Worm (Caenorhabditis elegans) whole organism, young adult: ENCODE measurements around the gene C03G6.6.

Experiments
- F55B11.4 ChIP-seq: sonication (generic microtip); optimal IDR thresholded peaks from 2 replicates; lab custom pipeline; 2016; ENCODE audit warnings: missing compliant biosample characterization, missing genetic modification characterization, borderline replicate concordance; ENCODE audit not compliant: insufficient read depth
- Y53F4B.3 ChIP-seq: fragments of 200-800 bp; sonication (Bioruptor generic); IDR thresholded peaks from 2 replicates; pipeline ENCODE4 v1.3.6; 2022; ENCODE audit warnings: missing genetic modification reagents, missing genetic modification characterization, missing compliant biosample characterization
- ceh-27 ChIP-seq: fragments of 200-800 bp; sonication (Bioruptor generic); optimal IDR thresholded peaks from 2 replicates; lab custom pipeline; 2018; ENCODE audit warnings: mild to moderate bottlenecking, missing genetic modification characterization, moderate library complexity, missing compliant biosample characterization
- ceh-91 ChIP-seq: fragments of 200-800 bp; sonication (Bioruptor generic); IDR thresholded peaks from 2 replicates; pipeline ENCODE4 v1.3.6; 2022; ENCODE audit warnings: missing genetic modification reagents, missing genetic modification characterization, missing compliant biosample characterization
- chd-7 ChIP-seq: sonication (generic microtip); optimal IDR thresholded peaks from 2 replicates; lab custom pipeline; 2016; ENCODE audit warnings: mild to moderate bottlenecking, missing genetic modification characterization, moderate library complexity, missing compliant biosample characterization
- hmg-1.2 ChIP-seq: fragments of 200-800 bp; sonication (Bioruptor generic); IDR thresholded peaks from 2 replicates; pipeline ENCODE4 v1.3.6; 2022; ENCODE audit warnings: missing genetic modification reagents, missing genetic modification characterization, missing compliant biosample characterization
- pha-4 ChIP-seq: fragments of 150-350 bp; sonication (generic microtip); optimal IDR thresholded peaks from 2 replicates; lab custom pipeline; 2014; ENCODE audit warnings: missing biosample characterization, missing genetic modification reagents, missing genetic modification characterization
- rpc-1 ChIP-seq, 2 experiments: fragments of 150-350 bp in 1 of 2; sonication (generic microtip) in 1 of 2; optimal IDR thresholded peaks; 2 replicates each; lab custom pipeline; 2014 to 2018; ENCODE audit warnings: missing biosample characterization in 1 of 2, missing genetic modification characterization in 1 of 2, missing genetic modification reagents in 1 of 2, missing genotype in 1 of 2
- snpc-4 ChIP-seq, 5 experiments: fragments of 150-350 bp in 1 of 5; sonication (generic microtip) in 4 of 5; optimal IDR thresholded peaks; 2 replicates each; lab custom pipeline; 2014 to 2018; ENCODE audit warnings: missing genetic modification characterization in 5 of 5, missing biosample characterization in 3 of 5, antibody characterized with exemption in 2 of 5, mild to moderate bottlenecking in 2 of 5, missing compliant biosample characterization in 2 of 5, missing genotype in 2 of 5, moderate library complexity in 2 of 5, missing genetic modification reagents in 1 of 5
- xnd-1 ChIP-seq: sonication (generic microtip); optimal IDR thresholded peaks from 2 replicates; lab custom pipeline; 2016; ENCODE audit warnings: missing genotype, missing genetic modification reagents, missing genetic modification characterization, missing compliant biosample characterization
- ztf-22 ChIP-seq: fragments of 200-800 bp; sonication (Bioruptor generic); optimal IDR thresholded peaks from 2 replicates; lab custom pipeline; 2018; ENCODE audit warnings: mild to moderate bottlenecking, missing genetic modification characterization, moderate library complexity, missing compliant biosample characterization
- ztf-6 ChIP-seq: fragments of 200-800 bp; sonication (Bioruptor generic); IDR thresholded peaks from 2 replicates; pipeline ENCODE4 v1.3.6; 2022; ENCODE audit warnings: missing genetic modification reagents, missing genetic modification characterization, missing compliant biosample characterization

ce11 chrV:7356684-7357083 is 548 bp upstream of the C03G6.6 start, which contains the start of gene C03G6.21:
- TF ChIP-seq F55B11.4 (no peak), ztf-22 (GFP tag; lab: Kevin White, UChicago) (no peak), pha-4 (no peak), Y53F4B.3 (no peak), snpc-4 (GFP tag; optimal IDR thresholded peaks at IDR 0.05; lab: Kevin White, UChicago) (no peak), snpc-4 (tag; optimal IDR thresholded peaks at IDR 0.05; lab: Kevin White, UChicago) (no peak), rpc-1 (optimal IDR thresholded peaks at IDR 0.05; lab: Kevin White, UChicago) (no peak), rpc-1 (tag; optimal IDR thresholded peaks at IDR 0.05; lab: Kevin White, UChicago) (no peak), chd-7 (tag; lab: Kevin White, UChicago) (no peak), xnd-1 (tag; lab: Kevin White, UChicago) (no peak), ztf-6 (no peak), hmg-1.2 (no peak), ceh-27 (GFP tag; lab: Kevin White, UChicago) (no peak), ceh-91 (GFP tag; lab: Robert Waterston, UW) (no peak)
